Fruit fly (Drosophila melanogaster) Kc167 (cell line): ENCODE results near the gene slo.

Experiments used
- Myc ChIP-seq: fragments of >200 bp; optimal IDR thresholded peaks from 2 replicates; lab custom pipeline; 2017; ENCODE audit warnings: missing external identifiers
- Sin3A ChIP-seq: fragments of >200 bp; optimal IDR thresholded peaks from 2 replicates; lab custom pipeline; 2018; ENCODE audit warnings: missing external identifiers
- h ChIP-seq: fragments of >200 bp; optimal IDR thresholded peaks from 3 replicates; lab custom pipeline; 2018; ENCODE audit warnings: missing external identifiers
- insv ChIP-seq: fragments of >200 bp; optimal IDR thresholded peaks from 3 replicates; lab custom pipeline; 2018; ENCODE audit warnings: missing external identifiers
- psq ChIP-seq: fragments of >200 bp; optimal IDR thresholded peaks from 2 replicates; lab custom pipeline; 2017; ENCODE audit warnings: missing external identifiers

- TF ChIP-seq psq (lab: Kevin White, UChicago) = no peak
- no peak for TF ChIP-seq Sin3A
- TF ChIP-seq insv = no peak
- TF ChIP-seq h (lab: Kevin White, UChicago) = no peak
- TF ChIP-seq Myc = no peak
These were observed 91.3 kb downstream of the slo start, which contains the start of gene asp for dm6 chr3R:24753561-24754027.
